Fruit fly (Drosophila melanogaster): ENCODE data around the gene CG6638.

CG6638 gene

DNA sequence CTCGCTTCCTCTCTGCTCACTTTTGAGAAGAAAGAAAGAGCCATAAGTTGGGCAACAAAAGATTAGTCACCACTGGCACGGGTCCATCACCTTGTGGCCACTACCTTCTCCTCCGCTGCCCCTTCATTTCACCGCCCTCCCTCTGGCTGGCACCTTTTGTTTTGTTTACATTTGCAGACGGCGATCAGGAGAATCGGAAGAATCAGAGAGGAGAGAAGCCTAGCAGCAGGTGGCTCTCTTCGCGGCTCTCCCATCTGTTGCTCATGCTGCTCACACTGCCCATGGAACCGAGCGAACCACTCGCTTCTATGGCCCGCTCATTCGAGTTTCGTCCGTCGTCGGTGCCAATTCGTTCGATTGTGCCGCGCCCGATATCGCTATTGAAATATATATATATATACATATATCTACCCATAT, 29.5 kb downstream of the CG6638 start (continued):
- TF ChIP-seq CG1233 (GFP tag; optimal IDR thresholded peaks at IDR 0.05) (no peak), wek (GFP tag; optimal IDR thresholded peaks at IDR 0.05) (peak; percentile 41), nau (GFP tag; optimal IDR thresholded peaks at IDR 0.05) (no peak), CG10959 (GFP tag; IDR thresholded peaks at IDR 0.05) (no peak), CoRest (tag; optimal IDR thresholded peaks at IDR 0.05) (no peak), CG11504 (tag; optimal IDR thresholded peaks at IDR 0.05) (no peak), jumu (GFP tag; optimal IDR thresholded peaks at IDR 0.05) (no peak), Opbp (GFP tag; IDR thresholded peaks at IDR 0.05; ENCODE audit: partially characterized antibody) (no peak), bbx (GFP tag; IDR thresholded peaks at IDR 0.05; ENCODE audit: partially characterized antibody) (peak; percentile 62; the same call in 1 of the 2 replicates), mam (GFP tag; optimal IDR thresholded peaks at IDR 0.05) (no peak), CG3838 (GFP tag; optimal IDR thresholded peaks at IDR 0.05) (no peak), NFAT (GFP tag; IDR thresholded peaks at IDR 0.05) (no peak), CG10274 (GFP tag; optimal IDR thresholded peaks at IDR 0.05) (no peak), lilli (GFP tag; optimal IDR thresholded peaks at IDR 0.05) (no peak), Spps (tag; optimal IDR thresholded peaks at IDR 0.05) (no peak), CG4617 (GFP tag; optimal IDR thresholded peaks at IDR 0.05; ENCODE audit: borderline replicate concordance) (no peak), CG16863 (GFP tag; optimal IDR thresholded peaks at IDR 0.05) (no peak), CG18011 (GFP tag; optimal IDR thresholded peaks at IDR 0.05) (no peak), ind (GFP tag; optimal IDR thresholded peaks at IDR 0.05) (no peak), tgo (GFP tag; IDR thresholded peaks at IDR 0.05) (no peak), CG14860 (GFP tag; IDR thresholded peaks at IDR 0.05; ENCODE audit: partially characterized antibody) (no peak), CG15073 (GFP tag; optimal IDR thresholded peaks at IDR 0.05) (no peak), CG10431 (GFP tag; optimal IDR thresholded peaks at IDR 0.05) (peak; percentile 67), Lhr (GFP tag; optimal IDR thresholded peaks at IDR 0.05) (no peak), Neu2 (GFP tag; optimal IDR thresholded peaks at IDR 0.05; ENCODE audit: borderline replicate concordance) (no peak), MBD-R2 (GFP tag; IDR thresholded peaks at IDR 0.05) (no peak; the same call in 1 of the 2 replicates), CG7372 (GFP tag; IDR thresholded peaks at IDR 0.05) (no peak), CG7928 (GFP tag; optimal IDR thresholded peaks at IDR 0.05) (no peak), Usf (GFP tag; optimal IDR thresholded peaks at IDR 0.05) (no peak), CG4404 (GFP tag; IDR thresholded peaks at IDR 0.05) (no peak), cas (GFP tag; IDR thresholded peaks at IDR 0.05) (no peak), CG9727 (GFP tag; optimal IDR thresholded peaks at IDR 0.05) (no peak), CG15479 (GFP tag; optimal IDR thresholded peaks at IDR 0.05) (no peak), Mad (GFP tag; optimal IDR thresholded peaks at IDR 0.05) (no peak), E2f2 (GFP tag; IDR thresholded peaks at IDR 0.05) (no peak), CG12104 (GFP tag; optimal IDR thresholded peaks at IDR 0.05) (no peak), CG3995 (GFP tag; optimal IDR thresholded peaks at IDR 0.05) (no peak), HmgZ (tag; optimal IDR thresholded peaks at IDR 0.05) (peak; percentile 53), gro (GFP tag; optimal IDR thresholded peaks at IDR 0.05) (no peak), bsh (GFP tag; optimal IDR thresholded peaks at IDR 0.05) (peak in 1 of 2 experiments; percentile 48), cato (GFP tag; optimal IDR thresholded peaks at IDR 0.05; ENCODE audit: borderline replicate concordance) (no peak), zf30C (GFP tag; optimal IDR thresholded peaks at IDR 0.05) (no peak), Nf-YB (GFP tag; optimal IDR thresholded peaks at IDR 0.05) (no peak), Fer2 (tag; optimal IDR thresholded peaks at IDR 0.05) (no peak), CG2889 (GFP tag; IDR thresholded peaks at IDR 0.05) (no peak), Ets65A (GFP tag) (no peak), gfzf (GFP tag; optimal IDR thresholded peaks at IDR 0.05) (no peak), CrebB (tag; optimal IDR thresholded peaks at IDR 0.05) (peak; percentile 57), CG8281 (tag; optimal IDR thresholded peaks at IDR 0.05) (no peak), CG10654 (GFP tag; optimal IDR thresholded peaks at IDR 0.05) (no peak), CG4707 (GFP tag; optimal IDR thresholded peaks at IDR 0.05) (no peak)
